Fruit fly (Drosophila melanogaster) Kc167 (cell line): ENCODE measurements around the gene PNKP.

ENCODE experiments used
- Myc ChIP-seq: fragments of >200 bp; optimal IDR thresholded peaks from 2 replicates; lab custom pipeline; 2017; ENCODE audit warnings: missing external identifiers
- h ChIP-seq: fragments of >200 bp; optimal IDR thresholded peaks from 3 replicates; lab custom pipeline; 2018; ENCODE audit warnings: missing external identifiers

dm6 chr3R:8306927-8307261 is 36.4 kb downstream of the PNKP start:
- TF ChIP-seq h (lab: Kevin White, UChicago) (no peak), Myc (lab: Kevin White, UChicago) (no peak)
